Fruit fly (Drosophila melanogaster) whole organism, embryonic: ENCODE results near the gene CG12182.

Experiments
- Asciz ChIP-seq: fragments of 200-800 bp; sonication (Bioruptor generic); optimal IDR thresholded peaks from 2 replicates; lab custom pipeline; 2017; ENCODE audit warnings: missing biosample characterization, mild to moderate bottlenecking, missing genetic modification characterization, missing genetic modification reagents
- Atf-2 ChIP-seq: fragments of 200-800 bp; sonication (Bioruptor generic); optimal IDR thresholded peaks from 2 replicates; lab custom pipeline; 2016; ENCODE audit warnings: missing biosample characterization, missing genetic modification characterization
- Atf6 ChIP-seq: fragments of 200-800 bp; sonication (Bioruptor generic); IDR thresholded peaks from 2 replicates; pipeline ENCODE4 v1.3.6; 2022; ENCODE audit warnings: missing biosample characterization, missing genetic modification characterization
- CG11093 ChIP-seq: fragments of 200-800 bp; sonication (Bioruptor generic); IDR thresholded peaks from 3 replicates; pipeline ENCODE4 v1.3.6; 2022; ENCODE audit warnings: missing biosample characterization, missing genetic modification characterization
- CG11398 ChIP-seq: fragments of 200-800 bp; sonication (Bioruptor generic); optimal IDR thresholded peaks from 2 replicates; lab custom pipeline; 2016; ENCODE audit warnings: missing biosample characterization, missing genetic modification characterization
- CG11504 ChIP-seq: fragments of 200-800 bp; sonication (Bioruptor generic); optimal IDR thresholded peaks from 3 replicates; lab custom pipeline; 2019; ENCODE audit warnings: missing biosample characterization, mild to moderate bottlenecking, missing genetic modification characterization, moderate library complexity
- CG12659 ChIP-seq: fragments of 200-800 bp; sonication (Bioruptor generic); optimal IDR thresholded peaks from 3 replicates; lab custom pipeline; 2017; ENCODE audit warnings: mild to moderate bottlenecking, missing biosample characterization, missing genetic modification reagents, missing genetic modification characterization
- CG13624 ChIP-seq: fragments of 200-800 bp; sonication (Bioruptor generic); optimal IDR thresholded peaks from 2 replicates; lab custom pipeline; 2016; ENCODE audit warnings: missing biosample characterization, missing genetic modification characterization
- CG17612 ChIP-seq: fragments of 200-800 bp; sonication (Bioruptor generic); IDR thresholded peaks from 2 replicates; pipeline ENCODE4 v1.3.6; 2022; ENCODE audit warnings: missing biosample characterization, missing genetic modification characterization
- CG2116 ChIP-seq: fragments of 200-800 bp; sonication (Bioruptor generic); optimal IDR thresholded peaks from 3 replicates; lab custom pipeline; 2018; ENCODE audit warnings: missing biosample characterization, mild to moderate bottlenecking, missing genetic modification characterization
- CG4424 ChIP-seq: fragments of 200-800 bp; sonication (Bioruptor generic); optimal IDR thresholded peaks from 3 replicates; lab custom pipeline; 2016; ENCODE audit warnings: missing biosample characterization, missing genetic modification characterization
- CG5180 ChIP-seq: fragments of 200-800 bp; sonication (Bioruptor generic); optimal IDR thresholded peaks from 3 replicates; lab custom pipeline; 2017; ENCODE audit warnings: missing biosample characterization, missing genetic modification characterization, mild to moderate bottlenecking, moderate library complexity, missing genetic modification reagents
- CG6813 ChIP-seq: fragments of 200-800 bp; sonication (Bioruptor generic); optimal IDR thresholded peaks from 2 replicates; lab custom pipeline; 2017; ENCODE audit warnings: missing biosample characterization, missing genetic modification characterization, mild to moderate bottlenecking, moderate library complexity, missing genetic modification reagents
- CG7271 ChIP-seq: fragments of 200-800 bp; sonication (Bioruptor generic); optimal IDR thresholded peaks from 2 replicates; lab custom pipeline; 2018; ENCODE audit warnings: missing biosample characterization, mild to moderate bottlenecking, missing genetic modification characterization, moderate library complexity
- CG7928 ChIP-seq: fragments of 200-800 bp; sonication (Bioruptor generic); optimal IDR thresholded peaks from 2 replicates; lab custom pipeline; 2017; ENCODE audit warnings: missing biosample characterization, mild to moderate bottlenecking, missing genetic modification characterization
- CG8281 ChIP-seq: fragments of 200-800 bp; sonication (Bioruptor generic); optimal IDR thresholded peaks from 2 replicates; lab custom pipeline; 2018; ENCODE audit warnings: missing biosample characterization, mild to moderate bottlenecking, missing genetic modification characterization, moderate library complexity
- CG8388 ChIP-seq: fragments of 200-800 bp; sonication (Bioruptor generic); optimal IDR thresholded peaks from 2 replicates; lab custom pipeline; 2019; ENCODE audit warnings: missing biosample characterization, mild to moderate bottlenecking, missing genetic modification characterization, moderate library complexity
- CG9437 ChIP-seq: fragments of 200-800 bp; sonication (Bioruptor generic); optimal IDR thresholded peaks from 2 replicates; lab custom pipeline; 2018; ENCODE audit warnings: missing biosample characterization, mild to moderate bottlenecking, missing genetic modification characterization
- CG9727 ChIP-seq: fragments of 200-800 bp; sonication (Bioruptor generic); optimal IDR thresholded peaks from 3 replicates; lab custom pipeline; 2017; ENCODE audit warnings: missing biosample characterization, mild to moderate bottlenecking, missing genetic modification characterization
- CG9797 ChIP-seq: fragments of 200-800 bp; sonication (Bioruptor generic); optimal IDR thresholded peaks from 3 replicates; lab custom pipeline; 2018; ENCODE audit warnings: missing biosample characterization, mild to moderate bottlenecking, missing genetic modification characterization
- Dip3 ChIP-seq: fragments of 200-800 bp; sonication (Bioruptor generic); optimal IDR thresholded peaks from 3 replicates; lab custom pipeline; 2016; ENCODE audit warnings: missing biosample characterization, missing genetic modification characterization
- Dll ChIP-seq: fragments of 200-800 bp; sonication (Bioruptor generic); IDR thresholded peaks from 4 replicates; pipeline ENCODE4 v1.3.6; 2022; ENCODE audit warnings: missing biosample characterization, missing genetic modification characterization; ENCODE audit not compliant: partially characterized antibody
- Hr78 ChIP-seq, 2 experiments: fragments of 200-800 bp in 1 of 2; fragments of >200 bp in 1 of 2; sonication (Bioruptor generic) in 1 of 2; optimal IDR thresholded peaks; 2 replicates each; lab custom pipeline; 2017 to 2019; ENCODE audit warnings: missing biosample characterization in 2 of 2, missing genetic modification characterization in 2 of 2, mild to moderate bottlenecking in 1 of 2, moderate library complexity in 1 of 2
- Med ChIP-seq: fragments of 200-800 bp; sonication (Bioruptor generic); peaks from one replicate; lab custom pipeline; 2016; ENCODE audit warnings: missing biosample characterization, missing genetic modification characterization, mild to moderate bottlenecking, inconsistent platforms, moderate library complexity
- Neu2 ChIP-seq: fragments of 200-800 bp; sonication (Bioruptor generic); optimal IDR thresholded peaks from 3 replicates; lab custom pipeline; 2016; ENCODE audit warnings: missing biosample characterization, missing genetic modification characterization, borderline replicate concordance
- NfI ChIP-seq: fragments of 200-800 bp; sonication (Bioruptor generic); optimal IDR thresholded peaks from 3 replicates; lab custom pipeline; 2018; ENCODE audit warnings: missing biosample characterization, mild to moderate bottlenecking, missing genetic modification characterization, moderate library complexity
- Oaz ChIP-seq: fragments of 200-800 bp; sonication (Bioruptor generic); IDR thresholded peaks from 2 replicates; pipeline ENCODE4 v1.3.6; 2022; ENCODE audit warnings: missing biosample characterization, missing genetic modification characterization
- Poxn ChIP-seq: fragments of 200-800 bp; sonication (Bioruptor generic); IDR thresholded peaks from 2 replicates; pipeline ENCODE4 v1.3.6; 2022; ENCODE audit warnings: missing biosample characterization, missing genetic modification characterization
- Ptx1 ChIP-seq: fragments of 200-800 bp; sonication (Bioruptor generic); IDR thresholded peaks from 2 replicates; pipeline ENCODE4 v1.3.6; 2022; ENCODE audit warnings: missing biosample characterization, missing genetic modification characterization
- Spps ChIP-seq: fragments of 200-800 bp; sonication (Bioruptor generic); optimal IDR thresholded peaks from 2 replicates; lab custom pipeline; 2018; ENCODE audit warnings: missing biosample characterization, mild to moderate bottlenecking, missing genetic modification characterization
- ab ChIP-seq: fragments of 200-800 bp; sonication (Bioruptor generic); optimal IDR thresholded peaks from 2 replicates; lab custom pipeline; 2016; ENCODE audit warnings: missing biosample characterization, missing genetic modification characterization
- ara ChIP-seq: fragments of 200-800 bp; sonication (Bioruptor generic); IDR thresholded peaks from 2 replicates; pipeline ENCODE4 v1.3.6; 2022; ENCODE audit warnings: missing biosample characterization, missing genetic modification characterization
- bbx ChIP-seq: fragments of 200-800 bp; sonication (Bioruptor generic); IDR thresholded peaks from 2 replicates; pipeline ENCODE4 v1.3.6; 2022; ENCODE audit warnings: missing biosample characterization, missing genetic modification characterization; ENCODE audit not compliant: partially characterized antibody
- btn ChIP-seq: fragments of 200-800 bp; sonication (Bioruptor generic); optimal IDR thresholded peaks from 2 replicates; lab custom pipeline; 2016; ENCODE audit warnings: missing biosample characterization, missing genetic modification characterization
- dm ChIP-seq: fragments of 200-800 bp; sonication (Bioruptor generic); optimal IDR thresholded peaks from 3 replicates; lab custom pipeline; 2016; ENCODE audit warnings: missing biosample characterization, missing genetic modification characterization
- emc ChIP-seq: fragments of 200-800 bp; sonication (Bioruptor generic); optimal IDR thresholded peaks from 2 replicates; lab custom pipeline; 2016; ENCODE audit warnings: missing biosample characterization, missing genetic modification characterization
- eve ChIP-seq, 2 experiments: fragments of >200 bp; optimal IDR thresholded peaks; 2 replicates each; lab custom pipeline; 2017; ENCODE audit warnings: missing biosample characterization in 2 of 2, missing genetic modification characterization in 2 of 2
- ftz-f1 ChIP-seq: fragments of 200-800 bp; sonication (Bioruptor generic); optimal IDR thresholded peaks from 2 replicates; lab custom pipeline; 2016; ENCODE audit warnings: missing biosample characterization, missing genetic modification characterization
- gsb-n ChIP-seq: fragments of 200-800 bp; sonication (Bioruptor generic); optimal IDR thresholded peaks from 3 replicates; lab custom pipeline; 2018; ENCODE audit warnings: missing biosample characterization, mild to moderate bottlenecking, missing genetic modification characterization
- hth ChIP-seq: fragments of >200 bp; optimal IDR thresholded peaks from 2 replicates; lab custom pipeline; 2017; ENCODE audit warnings: inconsistent platforms
- insv ChIP-seq, 2 experiments: fragments of 200-800 bp; sonication (Bioruptor generic); optimal IDR thresholded peaks; 3 replicates each; lab custom pipeline; 2016 to 2018; ENCODE audit warnings: missing biosample characterization in 2 of 2, missing genetic modification characterization in 2 of 2
- jumu ChIP-seq: fragments of 200-800 bp; sonication (Bioruptor generic); optimal IDR thresholded peaks from 3 replicates; lab custom pipeline; 2016; ENCODE audit warnings: missing biosample characterization, missing genetic modification characterization
- kay ChIP-seq: fragments of 200-800 bp; sonication (Bioruptor generic); optimal IDR thresholded peaks from 2 replicates; lab custom pipeline; 2016; ENCODE audit warnings: missing biosample characterization, missing genetic modification characterization
- p53 ChIP-seq: fragments of 200-800 bp; sonication (Bioruptor generic); optimal IDR thresholded peaks from 2 replicates; lab custom pipeline; 2016; ENCODE audit warnings: missing biosample characterization, missing genetic modification characterization
- sens-2 ChIP-seq: fragments of 200-800 bp; sonication (Bioruptor generic); IDR thresholded peaks from 2 replicates; pipeline ENCODE4 v1.3.6; 2022; ENCODE audit warnings: missing biosample characterization, missing genetic modification characterization
- sr ChIP-seq: fragments of 200-800 bp; sonication (Bioruptor generic); IDR thresholded peaks from 3 replicates; pipeline ENCODE4 v1.3.6; 2022; ENCODE audit warnings: missing biosample characterization, missing genetic modification characterization
- wek ChIP-seq: fragments of 200-800 bp; sonication (Bioruptor generic); optimal IDR thresholded peaks from 3 replicates; lab custom pipeline; 2018; ENCODE audit warnings: missing biosample characterization, mild to moderate bottlenecking, missing genetic modification characterization, moderate library complexity

The CG12182 gene

DNA sequence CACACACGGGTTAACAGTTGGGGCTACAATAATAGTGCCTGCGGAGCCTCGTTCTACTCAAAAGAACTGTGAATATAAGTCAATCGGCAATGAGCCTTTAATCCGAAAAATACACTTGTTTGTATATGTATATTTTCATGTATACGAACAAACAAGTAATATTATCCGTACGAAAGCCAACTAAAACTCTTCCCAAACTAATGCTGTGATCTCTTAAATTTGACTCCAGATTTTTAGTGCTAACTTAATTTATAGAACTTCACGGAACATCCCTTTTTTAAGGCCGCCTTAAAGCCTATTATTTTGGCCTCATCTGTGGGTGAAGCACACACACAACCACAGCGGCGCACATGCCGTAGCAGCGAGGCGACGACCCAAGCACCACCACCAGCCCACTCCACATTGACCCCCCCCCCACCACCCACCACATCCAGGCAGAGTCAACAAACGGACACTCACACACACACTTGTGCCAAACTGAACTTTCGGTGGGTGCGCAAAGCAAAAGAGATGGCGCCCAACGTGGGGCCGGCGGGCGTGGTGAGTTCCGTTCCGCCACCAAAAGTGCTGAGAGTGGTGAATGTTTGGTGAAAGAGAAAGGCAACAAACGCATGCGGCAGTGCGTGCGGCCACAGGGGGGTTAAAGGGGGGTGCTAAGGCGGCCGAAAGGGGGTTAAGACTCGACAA is 15.1 kb downstream of the CG12182 start (continued):
- TF ChIP-seq Neu2 (GFP tag; lab: Kevin White, UChicago) (no peak), CG7271 (no peak), Atf-2 (GFP tag; lab: Kevin White, UChicago) (peak; percentile 68), sens-2 (GFP tag; lab: Robert Waterston, UW) (no peak), CG17612 (GFP tag; lab: Robert Waterston, UW) (no peak), CG8388 (GFP tag; lab: Kevin White, UChicago) (peak; percentile 74), p53 (no peak), CG7928 (peak; percentile 7), CG11504 (tag; lab: Kevin White, UChicago) (peak; percentile 90), CG11398 (peak; percentile 48), CG4424 (peak; percentile 75)

- TF ChIP-seq Poxn (no peak), Spps (tag; lab: Kevin White, UChicago) (no peak), Med (peak; percentile 27), Hr78 (GFP tag; optimal IDR thresholded peaks at IDR 0.05; lab: Kevin White, UChicago) (peak in 1 of 2 experiments; percentile 74), bbx (GFP tag; lab: Robert Waterston, UW) (0 out of 2 replicates have a peak, but pooled peaks have one; percentile 20), ftz-f1 (GFP tag; lab: Kevin White, UChicago) (peak; percentile 53), CG13624 (no peak), sr (GFP tag; lab: Robert Waterston, UW) (peak; percentile 99), emc (GFP tag; lab: Kevin White, UChicago) (no peak), wek (no peak), Dll (GFP tag; lab: Robert Waterston, UW) (no peak), Asciz (GFP tag; lab: Kevin White, UChicago) (no peak)
These were observed 15.9 kb downstream of the CG12182 start for dm6 chr3L:2583537-2583870.

- peak; percentile 72 for TF ChIP-seq CG6813 (GFP tag; lab: Kevin White, UChicago)
- TF ChIP-seq btn: peak; percentile 70
- peak in 1 of 2 experiments; percentile 95 for TF ChIP-seq eve (GFP tag; optimal IDR thresholded peaks at IDR 0.05; lab: Kevin White, UChicago)
- peak; percentile 66 for TF ChIP-seq CG9437 (GFP tag; lab: Kevin White, UChicago)
- TF ChIP-seq CG2116 (GFP tag; lab: Kevin White, UChicago): peak; percentile 13
- peak; percentile 30; the same call in 1 of the 2 replicates for TF ChIP-seq Atf6 (GFP tag; lab: Robert Waterston, UW)
- no peak for TF ChIP-seq Poxn
- TF ChIP-seq CG12659 (GFP tag; lab: Kevin White, UChicago): peak; percentile 66
- TF ChIP-seq kay (GFP tag; lab: Kevin White, UChicago): peak; percentile 39
- peak; percentile 76 for TF ChIP-seq NfI
- no peak for TF ChIP-seq ab (GFP tag; lab: Kevin White, UChicago)
- peak; percentile 63 for TF ChIP-seq dm
- peak; percentile 58 for TF ChIP-seq Oaz (GFP tag; lab: Robert Waterston, UW)
- TF ChIP-seq CG9727: peak; percentile 67
- peak; percentile 93 for TF ChIP-seq ara (GFP tag; lab: Robert Waterston, UW)
- TF ChIP-seq Ptx1 (GFP tag; lab: Robert Waterston, UW): peak; percentile 90
- peak; percentile 74 for TF ChIP-seq CG8281 (tag; lab: Kevin White, UChicago)
- TF ChIP-seq CG5180 (GFP tag; lab: Kevin White, UChicago): peak; percentile 77
- TF ChIP-seq CG11093 (GFP tag; lab: Robert Waterston, UW): peak; percentile 61; the same call in 1 of the 3 replicates
- no peak for TF ChIP-seq Dip3 (GFP tag; lab: Kevin White, UChicago)
- TF ChIP-seq insv (GFP tag; optimal IDR thresholded peaks at IDR 0.05; lab: Kevin White, UChicago): no peak
- TF ChIP-seq gsb-n: peak; percentile 80
- no peak for TF ChIP-seq CG9797 (GFP tag; lab: Kevin White, UChicago)
- no peak for TF ChIP-seq hth
- peak; percentile 69 for TF ChIP-seq jumu (GFP tag; lab: Kevin White, UChicago)
These were observed 16.4 kb downstream of the CG12182 start for dm6 chr3L:2582753-2583536.
